Fruit fly (Drosophila melanogaster) whole organism, prepupa: ENCODE measurements around the gene Snoo.
A peak's percentile ranks its signal among the peaks of the same experiment; 100 is the strongest.

ENCODE experiments used
- Blimp-1 ChIP-seq: fragments of 200-800 bp; sonication (Bioruptor generic); optimal IDR thresholded peaks from 3 replicates; lab custom pipeline; 2017; ENCODE audit warnings: missing biosample characterization, missing genetic modification characterization, mild to moderate bottlenecking, moderate library complexity, missing genetic modification reagents
- CG10631 ChIP-seq: fragments of 200-800 bp; sonication (Bioruptor generic); optimal IDR thresholded peaks from 2 replicates; lab custom pipeline; 2016; ENCODE audit warnings: missing biosample characterization, missing genetic modification characterization
- CG10669 ChIP-seq: fragments of 200-800 bp; sonication (Bioruptor generic); optimal IDR thresholded peaks from 3 replicates; lab custom pipeline; 2018; ENCODE audit warnings: missing biosample characterization, mild to moderate bottlenecking, missing genetic modification characterization, moderate library complexity
- CG11762 ChIP-seq: fragments of 200-800 bp; sonication (Bioruptor generic); optimal IDR thresholded peaks from 3 replicates; lab custom pipeline; 2016; ENCODE audit warnings: missing biosample characterization, missing genetic modification characterization; ENCODE audit not compliant: insufficient read depth
- CG11902 ChIP-seq: fragments of 200-800 bp; sonication (Bioruptor generic); optimal IDR thresholded peaks from 3 replicates; lab custom pipeline; 2016; ENCODE audit warnings: missing biosample characterization, missing genetic modification characterization
- CG3032 ChIP-seq: fragments of 200-800 bp; optimal IDR thresholded peaks from 2 replicates; lab custom pipeline; 2019; ENCODE audit warnings: missing biosample characterization, mild to moderate bottlenecking, missing genetic modification characterization, moderate library complexity
- CG3919 ChIP-seq: fragments of 200-800 bp; sonication (Bioruptor generic); optimal IDR thresholded peaks from 3 replicates; lab custom pipeline; 2016; ENCODE audit warnings: missing biosample characterization, missing genetic modification characterization
- CG4318 ChIP-seq: fragments of 200-800 bp; sonication (Bioruptor generic); optimal IDR thresholded peaks from 3 replicates; lab custom pipeline; 2017; ENCODE audit warnings: missing biosample characterization, mild to moderate bottlenecking, missing genetic modification characterization
- CG6163 ChIP-seq: fragments of 200-800 bp; sonication (Bioruptor generic); IDR thresholded peaks from 3 replicates; pipeline ENCODE4 v1.3.6; 2022; ENCODE audit warnings: missing biosample characterization, missing genetic modification characterization
- CG6276 ChIP-seq: fragments of 200-800 bp; sonication (Bioruptor generic); optimal IDR thresholded peaks from 2 replicates; lab custom pipeline; 2017; ENCODE audit warnings: missing biosample characterization, mild to moderate bottlenecking, missing genetic modification characterization
- CG6808 ChIP-seq: fragments of 200-800 bp; sonication (Bioruptor generic); optimal IDR thresholded peaks from 3 replicates; lab custom pipeline; 2017; ENCODE audit warnings: missing biosample characterization, missing genetic modification characterization, mild to moderate bottlenecking, moderate library complexity, missing genetic modification reagents
- CG6854 ChIP-seq: fragments of 200-800 bp; sonication (Bioruptor generic); optimal IDR thresholded peaks from 2 replicates; lab custom pipeline; 2017; ENCODE audit warnings: missing biosample characterization, mild to moderate bottlenecking, missing genetic modification characterization
- CG7368 ChIP-seq: fragments of 200-800 bp; sonication (Bioruptor generic); optimal IDR thresholded peaks from 3 replicates; lab custom pipeline; 2016; ENCODE audit warnings: missing biosample characterization, missing genetic modification characterization
- CG8119 ChIP-seq: fragments of 200-800 bp; sonication (Bioruptor generic); IDR thresholded peaks from 3 replicates; pipeline ENCODE4 v1.3.6; 2022; ENCODE audit warnings: missing biosample characterization, missing genetic modification characterization
- CG8319 ChIP-seq: fragments of 200-800 bp; sonication (Bioruptor generic); optimal IDR thresholded peaks from 3 replicates; lab custom pipeline; 2016; ENCODE audit warnings: missing biosample characterization, missing genetic modification characterization
- CG8632 ChIP-seq: fragments of 200-800 bp; sonication (Bioruptor generic); optimal IDR thresholded peaks from 3 replicates; lab custom pipeline; 2016; ENCODE audit warnings: missing biosample characterization, missing genetic modification characterization
- Eip75B ChIP-seq: fragments of 200-800 bp; sonication (Bioruptor generic); optimal IDR thresholded peaks from 3 replicates; lab custom pipeline; 2016; ENCODE audit warnings: missing biosample characterization, missing genetic modification characterization
- Eip78C ChIP-seq: fragments of 200-800 bp; sonication (Bioruptor generic); peaks from one replicate; lab custom pipeline; 2016; ENCODE audit warnings: missing biosample characterization, missing genetic modification characterization
- Eip93F ChIP-seq: fragments of 200-800 bp; sonication (Bioruptor generic); optimal IDR thresholded peaks from 2 replicates; lab custom pipeline; 2016; ENCODE audit warnings: missing biosample characterization, mild to moderate bottlenecking, missing genetic modification characterization
- Ets96B ChIP-seq: fragments of 200-800 bp; optimal IDR thresholded peaks from 2 replicates; lab custom pipeline; 2019; ENCODE audit warnings: missing biosample characterization, mild to moderate bottlenecking, missing genetic modification characterization, moderate library complexity
- Gug ChIP-seq: fragments of 200-800 bp; sonication (Bioruptor generic); IDR thresholded peaks from 2 replicates; pipeline ENCODE4 v1.3.6; 2022; ENCODE audit warnings: missing biosample characterization, missing genetic modification characterization
- Hr38 ChIP-seq: sonication (Bioruptor generic); optimal IDR thresholded peaks from 2 replicates; lab custom pipeline; 2016; ENCODE audit warnings: missing biosample characterization, missing genetic modification characterization
- Hr39 ChIP-seq: fragments of 200-800 bp; sonication (Bioruptor generic); optimal IDR thresholded peaks from 2 replicates; lab custom pipeline; 2016; ENCODE audit warnings: missing biosample characterization, missing genetic modification characterization
- Hr4 ChIP-seq: fragments of 200-800 bp; sonication (Bioruptor generic); optimal IDR thresholded peaks from 3 replicates; lab custom pipeline; 2016; ENCODE audit warnings: missing biosample characterization, missing genetic modification characterization
- Lpt ChIP-seq: fragments of 200-800 bp; sonication (Bioruptor generic); optimal IDR thresholded peaks from 3 replicates; lab custom pipeline; 2016; ENCODE audit warnings: missing biosample characterization, missing genetic modification characterization
- Met ChIP-seq: fragments of 200-800 bp; sonication (Bioruptor generic); optimal IDR thresholded peaks from 3 replicates; lab custom pipeline; 2016; ENCODE audit warnings: missing biosample characterization, missing genetic modification characterization
- Smox ChIP-seq: fragments of 200-800 bp; sonication (Bioruptor generic); optimal IDR thresholded peaks from 3 replicates; lab custom pipeline; 2016; ENCODE audit warnings: missing biosample characterization, missing genetic modification characterization
- Sox102F ChIP-seq: fragments of 200-800 bp; sonication (Bioruptor generic); optimal IDR thresholded peaks from 2 replicates; lab custom pipeline; 2016; ENCODE audit warnings: missing biosample characterization, mild to moderate bottlenecking, missing genetic modification characterization
- Sox14 ChIP-seq: fragments of 200-800 bp; sonication (Bioruptor generic); optimal IDR thresholded peaks from 3 replicates; lab custom pipeline; 2016; ENCODE audit warnings: missing biosample characterization, missing genetic modification characterization
- Sox15 ChIP-seq: fragments of 200-800 bp; sonication (Bioruptor generic); optimal IDR thresholded peaks from 3 replicates; lab custom pipeline; 2016; ENCODE audit warnings: missing biosample characterization, missing genetic modification characterization
- achi ChIP-seq: fragments of 200-800 bp; sonication (Bioruptor generic); optimal IDR thresholded peaks from 3 replicates; lab custom pipeline; 2016; ENCODE audit warnings: missing biosample characterization, missing genetic modification characterization
- cyc ChIP-seq: fragments of 200-800 bp; sonication (Bioruptor generic); optimal IDR thresholded peaks from 3 replicates; lab custom pipeline; 2016; ENCODE audit warnings: missing biosample characterization, missing genetic modification characterization
- dsx ChIP-seq: fragments of 200-800 bp; optimal IDR thresholded peaks from 3 replicates; lab custom pipeline; 2019; ENCODE audit warnings: missing biosample characterization, mild to moderate bottlenecking, missing genetic modification characterization, moderate library complexity; ENCODE audit not compliant: poor library complexity, severe bottlenecking
- eg ChIP-seq: fragments of 200-800 bp; sonication (Bioruptor generic); IDR thresholded peaks from 3 replicates; pipeline ENCODE4 v1.3.6; 2022; ENCODE audit warnings: missing biosample characterization, missing genetic modification characterization
- esn ChIP-seq: fragments of 200-800 bp; sonication (Bioruptor generic); optimal IDR thresholded peaks from 2 replicates; lab custom pipeline; 2016; ENCODE audit warnings: missing biosample characterization, mild to moderate bottlenecking, missing genetic modification characterization, moderate library complexity
- fd59A ChIP-seq: fragments of 200-800 bp; sonication (Bioruptor generic); optimal IDR thresholded peaks from 2 replicates; lab custom pipeline; 2017; ENCODE audit warnings: missing biosample characterization, mild to moderate bottlenecking, missing genetic modification characterization, missing genetic modification reagents
- fd85E ChIP-seq: fragments of 200-800 bp; sonication (Bioruptor generic); optimal IDR thresholded peaks from 3 replicates; lab custom pipeline; 2016; ENCODE audit warnings: missing biosample characterization, missing genetic modification characterization
- fkh ChIP-seq: fragments of 200-800 bp; sonication (Bioruptor generic); optimal IDR thresholded peaks from 3 replicates; lab custom pipeline; 2017; ENCODE audit warnings: missing biosample characterization, mild to moderate bottlenecking, missing genetic modification characterization, moderate library complexity
- net ChIP-seq: fragments of 200-800 bp; sonication (Bioruptor generic); optimal IDR thresholded peaks from 3 replicates; lab custom pipeline; 2016; ENCODE audit warnings: missing biosample characterization, missing genetic modification characterization
- salr ChIP-seq, 2 experiments: fragments of 200-800 bp; sonication (Bioruptor generic); optimal IDR thresholded peaks; 3 replicates each; lab custom pipeline; 2016 to 2018; ENCODE audit warnings: missing biosample characterization in 2 of 2, missing genetic modification characterization in 2 of 2, mild to moderate bottlenecking in 1 of 2
- spab ChIP-seq: fragments of 200-800 bp; sonication (Bioruptor generic); optimal IDR thresholded peaks from 2 replicates; lab custom pipeline; 2017; ENCODE audit warnings: missing biosample characterization, mild to moderate bottlenecking, missing genetic modification characterization, missing genetic modification reagents
- ss ChIP-seq, 2 experiments: fragments of 200-800 bp; sonication (Bioruptor generic); optimal IDR thresholded peaks; 2 replicates in 1 of 2; 3 replicates in 1 of 2; lab custom pipeline; 2017 to 2018; ENCODE audit warnings: mild to moderate bottlenecking in 2 of 2, missing biosample characterization in 2 of 2, missing genetic modification characterization in 2 of 2, moderate library complexity in 1 of 2
- svp ChIP-seq: fragments of 200-800 bp; sonication (Bioruptor generic); peaks from one replicate; lab custom pipeline; 2016; ENCODE audit warnings: missing biosample characterization, missing genetic modification characterization
- topi ChIP-seq: fragments of 200-800 bp; sonication (Bioruptor generic); optimal IDR thresholded peaks from 3 replicates; lab custom pipeline; 2016; ENCODE audit warnings: missing biosample characterization, missing genetic modification characterization
- vri ChIP-seq: fragments of 200-800 bp; sonication (Bioruptor generic); optimal IDR thresholded peaks from 3 replicates; lab custom pipeline; 2016; ENCODE audit warnings: missing biosample characterization, mild to moderate bottlenecking, missing genetic modification characterization

Snoo gene

DNA sequence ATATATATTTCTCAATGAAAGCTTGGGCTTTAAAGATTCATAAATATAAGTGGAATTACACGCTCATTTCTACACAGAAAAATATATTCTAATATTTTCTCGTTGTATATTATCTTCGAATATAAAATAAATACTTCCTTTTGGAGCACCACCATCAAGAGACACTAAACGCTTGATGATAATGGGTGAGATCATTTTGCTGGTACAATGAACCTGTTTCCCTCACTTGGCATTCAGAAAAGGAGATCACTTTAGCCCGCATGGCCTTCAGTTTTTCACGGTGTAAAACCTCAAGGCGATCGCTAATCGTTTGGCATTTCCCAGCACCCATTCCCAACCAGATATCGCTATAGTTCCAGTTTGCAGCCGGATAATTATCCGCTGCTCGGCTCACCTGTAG, 22.0 kb upstream of the Snoo start (continued):
- TF ChIP-seq Lpt (GFP tag; lab: Kevin White, UChicago) (peak; percentile 34), svp (peak; percentile 86), Met (GFP tag; lab: Kevin White, UChicago) (peak; percentile 62), fd59A (GFP tag; lab: Kevin White, UChicago) (peak; percentile 53), Smox (GFP tag; lab: Kevin White, UChicago) (peak; percentile 55), CG6854 (GFP tag; lab: Kevin White, UChicago) (no peak), vri (peak; percentile 30), ss (GFP tag; optimal IDR thresholded peaks at IDR 0.05; lab: Kevin White, UChicago) (peak; percentile 44 to 72), CG6808 (GFP tag; lab: Kevin White, UChicago) (peak; percentile 71), Eip93F (no peak), Sox15 (GFP tag; lab: Kevin White, UChicago) (peak; percentile 24), Gug (GFP tag; lab: Robert Waterston, UW) (peak; percentile 42; the same call in 1 of the 2 replicates), Sox102F (GFP tag; lab: Kevin White, UChicago) (peak; percentile 2), salr (GFP tag; optimal IDR thresholded peaks at IDR 0.05; lab: Kevin White, UChicago) (peak in 1 of 2 experiments; percentile 14), CG8319 (GFP tag; lab: Kevin White, UChicago) (peak; percentile 42), fd85E (GFP tag; lab: Kevin White, UChicago) (no peak), fkh (GFP tag; lab: Kevin White, UChicago) (no peak), CG10631 (GFP tag; lab: Kevin White, UChicago) (peak; percentile 38), net (peak; percentile 20), topi (GFP tag; lab: Kevin White, UChicago) (peak; percentile 66), Hr38 (GFP tag; lab: Kevin White, UChicago) (no peak), CG6163 (peak; percentile 49), cyc (peak; percentile 57), esn (GFP tag; lab: Kevin White, UChicago) (peak; percentile 55), CG10669 (GFP tag; lab: Kevin White, UChicago) (peak; percentile 72), CG11902 (peak; percentile 24), CG11762 (peak; percentile 2), spab (peak; percentile 69), Eip78C (GFP tag; lab: Kevin White, UChicago) (peak; percentile 95)
- TF ChIP-seq, all 60 proteins: peak for 51

DNA sequence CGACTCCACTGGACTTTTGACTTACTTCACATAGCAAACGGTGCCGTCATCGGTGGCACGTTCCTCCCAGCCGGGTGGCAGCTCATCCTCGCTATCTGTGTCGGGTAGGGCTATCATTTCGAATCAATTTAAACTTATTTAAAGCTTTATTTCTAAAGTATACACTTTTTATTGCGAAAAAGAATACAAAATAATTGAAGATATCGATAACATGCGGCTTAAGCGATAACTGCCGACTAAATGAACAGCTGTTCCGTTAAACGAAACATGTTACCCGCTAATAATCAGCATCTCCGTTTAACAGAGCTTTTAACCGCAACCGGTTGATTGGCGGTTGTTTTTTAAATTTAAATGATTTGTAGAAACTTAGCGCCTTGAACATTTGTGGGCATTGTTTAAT, 20.1 kb upstream of the Snoo start, which contains the start of gene Wwox:
Gene Wwox (minus strand): TSS at position 215 of the 400 bp plus-strand sequence.
- TF ChIP-seq CG8632 (GFP tag; lab: Kevin White, UChicago) (no peak), Eip78C (GFP tag; lab: Kevin White, UChicago) (peak; percentile 43), svp (peak; percentile 64), Hr39 (GFP tag; lab: Kevin White, UChicago) (no peak), dsx (peak; percentile 51), CG3919 (GFP tag; lab: Kevin White, UChicago) (no peak)
- TF ChIP-seq, all 60 proteins: peak for 3

DNA sequence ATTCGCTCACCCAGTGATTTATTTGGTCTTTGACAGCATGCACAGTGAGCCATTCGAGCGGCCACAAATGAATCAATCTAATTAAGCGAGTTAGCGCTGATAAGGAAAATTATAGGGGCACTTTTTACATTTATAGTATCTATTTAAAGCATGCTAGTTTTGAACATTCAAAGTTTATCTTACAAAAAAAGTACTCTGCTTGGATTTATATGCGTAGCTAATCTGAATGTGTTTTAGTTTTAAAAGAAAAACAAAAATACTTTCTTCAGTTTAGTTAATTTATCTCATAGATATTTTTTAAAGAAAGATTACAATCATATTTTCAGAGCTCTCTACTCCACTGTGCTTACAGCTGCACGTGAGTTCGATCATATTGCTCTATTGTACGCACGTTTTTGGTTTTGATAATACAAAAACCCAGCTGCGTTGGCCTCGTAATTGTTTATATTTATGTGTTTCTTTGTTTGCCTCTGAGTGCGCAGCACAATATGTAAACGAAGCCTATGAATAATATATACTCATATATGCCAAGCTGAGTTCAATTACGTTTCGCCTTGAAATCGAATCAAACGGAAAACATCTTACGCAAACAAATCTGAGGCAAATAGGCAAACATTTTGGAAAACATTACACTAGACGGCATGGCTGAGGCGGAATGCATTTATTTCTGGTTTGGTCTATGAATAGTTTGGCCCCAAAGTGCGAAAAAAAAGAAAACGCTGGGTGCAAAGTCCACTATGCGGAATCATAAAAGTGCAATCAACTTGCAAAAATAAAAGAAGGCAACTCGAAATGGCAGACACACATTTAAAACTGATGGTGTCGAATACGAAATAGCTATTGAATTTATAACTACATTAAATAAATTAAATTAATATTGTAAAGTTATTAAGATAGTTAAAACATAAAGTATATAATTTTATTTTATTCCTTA, 18.0 kb upstream of the Snoo start:
- TF ChIP-seq Smox (GFP tag; lab: Kevin White, UChicago) (peak; percentile 84), CG4318 (GFP tag; lab: Kevin White, UChicago) (peak; percentile 92), CG10631 (GFP tag; lab: Kevin White, UChicago) (peak; percentile 90), CG6163 (peak; percentile 81), CG7368 (GFP tag; lab: Kevin White, UChicago) (peak; percentile 79), Eip75B (GFP tag; lab: Kevin White, UChicago) (peak; percentile 80), fd59A (GFP tag; lab: Kevin White, UChicago) (peak; percentile 79), Sox14 (GFP tag; lab: Kevin White, UChicago) (peak; percentile 92), Hr4 (GFP tag; lab: Kevin White, UChicago) (peak; percentile 92), salr (GFP tag; optimal IDR thresholded peaks at IDR 0.05; lab: Kevin White, UChicago) (peak; percentile 65 to 96), Ets96B (tag; lab: Kevin White, UChicago) (peak; percentile 83), ss (GFP tag; optimal IDR thresholded peaks at IDR 0.05; lab: Kevin White, UChicago) (peak; percentile 69 to 78), CG8119 (GFP tag; lab: Robert Waterston, UW) (peak; percentile 97), Eip78C (GFP tag; lab: Kevin White, UChicago) (peak; percentile 98), CG6276 (GFP tag; lab: Kevin White, UChicago) (peak; percentile 93), vri (peak; percentile 70), CG3032 (tag; lab: Kevin White, UChicago) (peak; percentile 87), topi (GFP tag; lab: Kevin White, UChicago) (peak; percentile 83), eg (peak; percentile 92), achi (peak; percentile 91), spab (peak; percentile 78), Sox102F (GFP tag; lab: Kevin White, UChicago) (peak; percentile 81), Blimp-1 (GFP tag; lab: Kevin White, UChicago) (peak; percentile 41)
